Fruit fly (Drosophila melanogaster): ENCODE data around the gene p-cup.

DNA sequence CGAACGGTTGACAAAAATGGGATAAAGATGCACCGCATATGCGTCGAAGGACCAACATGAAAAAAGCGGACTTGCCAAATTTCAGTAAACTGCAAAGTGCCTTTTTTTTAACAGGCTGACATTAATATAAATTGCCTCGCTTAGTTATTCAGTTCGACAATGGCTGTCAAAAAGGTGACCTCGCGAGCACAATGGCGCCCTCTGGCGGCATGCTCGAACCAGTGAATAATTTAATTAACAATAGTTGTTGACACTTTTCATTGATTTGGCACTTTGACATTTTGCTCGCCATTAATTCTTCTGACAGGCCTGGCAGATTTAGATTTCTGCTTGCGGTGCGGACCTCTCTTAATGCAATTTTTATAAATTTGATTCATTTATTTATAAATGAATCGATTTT is 23.9 kb upstream of the p-cup start:
- TF ChIP-seq rgr (GFP tag; optimal IDR thresholded peaks at IDR 0.05) (no peak), h (GFP tag; optimal IDR thresholded peaks at IDR 0.05) (no peak), GATAd (GFP tag; optimal IDR thresholded peaks at IDR 0.05) (no peak), Jra (GFP tag; optimal IDR thresholded peaks at IDR 0.05) (no peak), Dfd (GFP tag; optimal IDR thresholded peaks at IDR 0.05) (no peak), lola (GFP tag; optimal IDR thresholded peaks at IDR 0.05) (no peak), sv (GFP tag; optimal IDR thresholded peaks at IDR 0.05) (no peak)
